Worm (Caenorhabditis elegans): ENCODE results near the gene F57F5.3.

ce11 chrV:12001747-12002456 lies 4.5 kb downstream of the F57F5.3 start, which contains the start of gene gcy-33:
- TF ChIP-seq nhr-12 (tag; optimal IDR thresholded peaks at IDR 0.05) (peak; percentile 83), nhr-28 (tag; optimal IDR thresholded peaks at IDR 0.05) (peak; percentile 59), lsy-2 (tag; optimal IDR thresholded peaks at IDR 0.05) (peak; percentile 46), nhr-237 (tag; optimal IDR thresholded peaks at IDR 0.05) (peak; percentile 72), mab-5 (tag; optimal IDR thresholded peaks at IDR 0.05) (no peak)

Data from whole organism, mixed stage, embryonic.